Worm (Caenorhabditis elegans) whole organism, mixed stage, embryonic: ENCODE results near the gene T23F2.2.

Experiments used
- blmp-1 ChIP-seq: fragments of 150-350 bp; optimal IDR thresholded peaks from 2 replicates; lab custom pipeline; 2014; ENCODE audit warnings: missing biosample characterization, missing genetic modification characterization
- ceh-43 ChIP-seq: fragments of 200-800 bp; sonication (Bioruptor generic); optimal IDR thresholded peaks from 2 replicates; lab custom pipeline; 2018; ENCODE audit warnings: mild to moderate bottlenecking, missing genetic modification characterization, moderate library complexity, missing compliant biosample characterization
- ces-1 ChIP-seq: fragments of 150-350 bp; optimal IDR thresholded peaks from 2 replicates; lab custom pipeline; 2014; ENCODE audit warnings: missing biosample characterization, missing genetic modification reagents, missing genetic modification characterization
- elt-3 ChIP-seq: fragments of 150-350 bp; optimal IDR thresholded peaks from 2 replicates; lab custom pipeline; 2014; ENCODE audit warnings: missing biosample characterization, missing genetic modification characterization
- flh-1 ChIP-seq: fragments of 200-800 bp; sonication (Bioruptor generic); optimal IDR thresholded peaks from 2 replicates; lab custom pipeline; 2018; ENCODE audit warnings: mild to moderate bottlenecking, missing genetic modification characterization, moderate library complexity, missing compliant biosample characterization
- mls-2 ChIP-seq: sonication (generic microtip); optimal IDR thresholded peaks from 2 replicates; lab custom pipeline; 2016; ENCODE audit warnings: mild to moderate bottlenecking, missing genetic modification characterization, moderate library complexity, missing compliant biosample characterization
- nhr-237 ChIP-seq: fragments of 150-350 bp; optimal IDR thresholded peaks from 2 replicates; lab custom pipeline; 2014; ENCODE audit warnings: missing biosample characterization, missing genetic modification characterization
- nhr-28 ChIP-seq: fragments of 150-350 bp; optimal IDR thresholded peaks from 2 replicates; lab custom pipeline; 2014; ENCODE audit warnings: missing biosample characterization, missing genetic modification characterization
- ztf-11 ChIP-seq: fragments of 150-350 bp; optimal IDR thresholded peaks from 2 replicates; lab custom pipeline; 2014; ENCODE audit warnings: missing biosample characterization, missing genetic modification characterization

DNA sequence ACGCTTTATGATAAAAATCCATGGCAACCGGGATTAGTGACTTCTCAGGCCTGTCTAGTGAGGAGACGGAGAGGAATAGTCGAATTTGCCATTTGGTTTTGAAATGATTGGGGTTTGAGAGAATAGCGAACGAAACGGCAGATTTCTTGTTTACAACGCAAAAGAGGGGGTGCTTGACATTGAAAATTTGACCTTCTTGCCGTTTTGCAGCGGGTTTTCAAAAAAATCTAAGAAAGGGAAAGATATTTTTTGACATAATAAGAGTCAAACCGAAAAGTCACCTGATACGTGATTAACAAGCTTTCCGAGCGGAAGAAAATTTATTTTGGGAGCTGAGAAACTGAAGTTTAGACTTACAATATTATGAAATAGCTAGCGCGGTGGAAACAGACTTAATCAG is 12.8 kb upstream of the T23F2.2 start:
- TF ChIP-seq elt-3 (no peak), mls-2 (tag; lab: Kevin White, UChicago) (no peak), nhr-28 (tag; lab: Kevin White, UChicago) (no peak), blmp-1 (no peak), flh-1 (no peak), ztf-11 (tag; lab: Kevin White, UChicago) (no peak), ceh-43 (GFP tag; lab: Kevin White, UChicago) (no peak), nhr-237 (tag; lab: Kevin White, UChicago) (no peak), ces-1 (GFP tag; lab: Kevin White, UChicago) (no peak)
